Fruit fly (Drosophila melanogaster) whole organism, prepupa: ENCODE measurements around the gene Pgant5.

Experiments used
- Blimp-1 ChIP-seq: fragments of 200-800 bp; sonication (Bioruptor generic); optimal IDR thresholded peaks from 3 replicates; lab custom pipeline; 2017; ENCODE audit warnings: missing biosample characterization, missing genetic modification characterization, mild to moderate bottlenecking, moderate library complexity, missing genetic modification reagents
- CG10631 ChIP-seq: fragments of 200-800 bp; sonication (Bioruptor generic); optimal IDR thresholded peaks from 2 replicates; lab custom pipeline; 2016; ENCODE audit warnings: missing biosample characterization, missing genetic modification characterization
- CG10669 ChIP-seq: fragments of 200-800 bp; sonication (Bioruptor generic); optimal IDR thresholded peaks from 3 replicates; lab custom pipeline; 2018; ENCODE audit warnings: missing biosample characterization, mild to moderate bottlenecking, missing genetic modification characterization, moderate library complexity
- CG11294 ChIP-seq: fragments of 200-800 bp; sonication (Bioruptor generic); IDR thresholded peaks from 2 replicates; pipeline ENCODE4 v1.3.6; 2022; ENCODE audit warnings: missing biosample characterization, missing genetic modification characterization
- CG11762 ChIP-seq: fragments of 200-800 bp; sonication (Bioruptor generic); optimal IDR thresholded peaks from 3 replicates; lab custom pipeline; 2016; ENCODE audit warnings: missing biosample characterization, missing genetic modification characterization; ENCODE audit not compliant: insufficient read depth
- CG11902 ChIP-seq: fragments of 200-800 bp; sonication (Bioruptor generic); optimal IDR thresholded peaks from 3 replicates; lab custom pipeline; 2016; ENCODE audit warnings: missing biosample characterization, missing genetic modification characterization
- CG15336 ChIP-seq: fragments of 200-800 bp; sonication (Bioruptor generic); IDR thresholded peaks from 2 replicates; pipeline ENCODE4 v1.3.6; 2022; ENCODE audit warnings: missing biosample characterization, missing genetic modification characterization
- CG1621 ChIP-seq: fragments of 200-800 bp; sonication (Bioruptor generic); optimal IDR thresholded peaks from 3 replicates; lab custom pipeline; 2018; ENCODE audit warnings: missing biosample characterization, mild to moderate bottlenecking, missing genetic modification characterization
- CG16779 ChIP-seq: fragments of 200-800 bp; sonication (Bioruptor generic); optimal IDR thresholded peaks from 3 replicates; lab custom pipeline; 2017; ENCODE audit warnings: missing biosample characterization, mild to moderate bottlenecking, missing genetic modification characterization
- CG3032 ChIP-seq: fragments of 200-800 bp; optimal IDR thresholded peaks from 2 replicates; lab custom pipeline; 2019; ENCODE audit warnings: missing biosample characterization, mild to moderate bottlenecking, missing genetic modification characterization, moderate library complexity
- CG31627 ChIP-seq: fragments of 200-800 bp; sonication (Bioruptor generic); optimal IDR thresholded peaks from 3 replicates; lab custom pipeline; 2016; ENCODE audit warnings: missing biosample characterization, missing genetic modification characterization
- CG34406 ChIP-seq: fragments of 200-800 bp; sonication (Bioruptor generic); optimal IDR thresholded peaks from 3 replicates; lab custom pipeline; 2016; ENCODE audit warnings: missing biosample characterization, missing genetic modification characterization
- CG3919 ChIP-seq: fragments of 200-800 bp; sonication (Bioruptor generic); optimal IDR thresholded peaks from 3 replicates; lab custom pipeline; 2016; ENCODE audit warnings: missing biosample characterization, missing genetic modification characterization
- CG4318 ChIP-seq: fragments of 200-800 bp; sonication (Bioruptor generic); optimal IDR thresholded peaks from 3 replicates; lab custom pipeline; 2017; ENCODE audit warnings: missing biosample characterization, mild to moderate bottlenecking, missing genetic modification characterization
- CG6163 ChIP-seq: fragments of 200-800 bp; sonication (Bioruptor generic); IDR thresholded peaks from 3 replicates; pipeline ENCODE4 v1.3.6; 2022; ENCODE audit warnings: missing biosample characterization, missing genetic modification characterization
- CG6276 ChIP-seq: fragments of 200-800 bp; sonication (Bioruptor generic); optimal IDR thresholded peaks from 2 replicates; lab custom pipeline; 2017; ENCODE audit warnings: missing biosample characterization, mild to moderate bottlenecking, missing genetic modification characterization
- CG6792 ChIP-seq: fragments of 200-800 bp; sonication (Bioruptor generic); optimal IDR thresholded peaks from 3 replicates; lab custom pipeline; 2016; ENCODE audit warnings: missing biosample characterization, missing genetic modification characterization
- CG6854 ChIP-seq: fragments of 200-800 bp; sonication (Bioruptor generic); optimal IDR thresholded peaks from 2 replicates; lab custom pipeline; 2017; ENCODE audit warnings: missing biosample characterization, mild to moderate bottlenecking, missing genetic modification characterization
- CG8319 ChIP-seq: fragments of 200-800 bp; sonication (Bioruptor generic); optimal IDR thresholded peaks from 3 replicates; lab custom pipeline; 2016; ENCODE audit warnings: missing biosample characterization, missing genetic modification characterization
- CG8632 ChIP-seq: fragments of 200-800 bp; sonication (Bioruptor generic); optimal IDR thresholded peaks from 3 replicates; lab custom pipeline; 2016; ENCODE audit warnings: missing biosample characterization, missing genetic modification characterization
- CG9139 ChIP-seq: fragments of 200-800 bp; sonication (Bioruptor generic); optimal IDR thresholded peaks from 3 replicates; lab custom pipeline; 2017; ENCODE audit warnings: missing biosample characterization, mild to moderate bottlenecking, missing genetic modification characterization
- Eip75B ChIP-seq: fragments of 200-800 bp; sonication (Bioruptor generic); optimal IDR thresholded peaks from 3 replicates; lab custom pipeline; 2016; ENCODE audit warnings: missing biosample characterization, missing genetic modification characterization
- Eip78C ChIP-seq: fragments of 200-800 bp; sonication (Bioruptor generic); peaks from one replicate; lab custom pipeline; 2016; ENCODE audit warnings: missing biosample characterization, missing genetic modification characterization
- Eip93F ChIP-seq: fragments of 200-800 bp; sonication (Bioruptor generic); optimal IDR thresholded peaks from 2 replicates; lab custom pipeline; 2016; ENCODE audit warnings: missing biosample characterization, mild to moderate bottlenecking, missing genetic modification characterization
- Ets96B ChIP-seq: fragments of 200-800 bp; optimal IDR thresholded peaks from 2 replicates; lab custom pipeline; 2019; ENCODE audit warnings: missing biosample characterization, mild to moderate bottlenecking, missing genetic modification characterization, moderate library complexity
- Gug ChIP-seq: fragments of 200-800 bp; sonication (Bioruptor generic); IDR thresholded peaks from 2 replicates; pipeline ENCODE4 v1.3.6; 2022; ENCODE audit warnings: missing biosample characterization, missing genetic modification characterization
- Hr38 ChIP-seq: sonication (Bioruptor generic); optimal IDR thresholded peaks from 2 replicates; lab custom pipeline; 2016; ENCODE audit warnings: missing biosample characterization, missing genetic modification characterization
- Hr4 ChIP-seq: fragments of 200-800 bp; sonication (Bioruptor generic); optimal IDR thresholded peaks from 3 replicates; lab custom pipeline; 2016; ENCODE audit warnings: missing biosample characterization, missing genetic modification characterization
- Lpt ChIP-seq: fragments of 200-800 bp; sonication (Bioruptor generic); optimal IDR thresholded peaks from 3 replicates; lab custom pipeline; 2016; ENCODE audit warnings: missing biosample characterization, missing genetic modification characterization
- Met ChIP-seq: fragments of 200-800 bp; sonication (Bioruptor generic); optimal IDR thresholded peaks from 3 replicates; lab custom pipeline; 2016; ENCODE audit warnings: missing biosample characterization, missing genetic modification characterization
- OdsH ChIP-seq: fragments of 200-800 bp; sonication (Bioruptor generic); optimal IDR thresholded peaks from 3 replicates; lab custom pipeline; 2016; ENCODE audit warnings: missing biosample characterization, missing genetic modification characterization
- Smox ChIP-seq: fragments of 200-800 bp; sonication (Bioruptor generic); optimal IDR thresholded peaks from 3 replicates; lab custom pipeline; 2016; ENCODE audit warnings: missing biosample characterization, missing genetic modification characterization
- Sox102F ChIP-seq: fragments of 200-800 bp; sonication (Bioruptor generic); optimal IDR thresholded peaks from 2 replicates; lab custom pipeline; 2016; ENCODE audit warnings: missing biosample characterization, mild to moderate bottlenecking, missing genetic modification characterization
- Sox14 ChIP-seq: fragments of 200-800 bp; sonication (Bioruptor generic); optimal IDR thresholded peaks from 3 replicates; lab custom pipeline; 2016; ENCODE audit warnings: missing biosample characterization, missing genetic modification characterization
- Sox15 ChIP-seq: fragments of 200-800 bp; sonication (Bioruptor generic); optimal IDR thresholded peaks from 3 replicates; lab custom pipeline; 2016; ENCODE audit warnings: missing biosample characterization, missing genetic modification characterization
- achi ChIP-seq: fragments of 200-800 bp; sonication (Bioruptor generic); optimal IDR thresholded peaks from 3 replicates; lab custom pipeline; 2016; ENCODE audit warnings: missing biosample characterization, missing genetic modification characterization
- acj6 ChIP-seq: fragments of 200-800 bp; sonication (Bioruptor generic); optimal IDR thresholded peaks from 3 replicates; lab custom pipeline; 2016; ENCODE audit warnings: missing biosample characterization, missing genetic modification characterization
- dac ChIP-seq: fragments of 200-800 bp; sonication (Bioruptor generic); optimal IDR thresholded peaks from 2 replicates; lab custom pipeline; 2017; ENCODE audit warnings: missing biosample characterization, mild to moderate bottlenecking, missing genetic modification characterization
- dsx ChIP-seq: fragments of 200-800 bp; optimal IDR thresholded peaks from 3 replicates; lab custom pipeline; 2019; ENCODE audit warnings: missing biosample characterization, mild to moderate bottlenecking, missing genetic modification characterization, moderate library complexity; ENCODE audit not compliant: poor library complexity, severe bottlenecking
- eg ChIP-seq: fragments of 200-800 bp; sonication (Bioruptor generic); IDR thresholded peaks from 3 replicates; pipeline ENCODE4 v1.3.6; 2022; ENCODE audit warnings: missing biosample characterization, missing genetic modification characterization
- esn ChIP-seq: fragments of 200-800 bp; sonication (Bioruptor generic); optimal IDR thresholded peaks from 2 replicates; lab custom pipeline; 2016; ENCODE audit warnings: missing biosample characterization, mild to moderate bottlenecking, missing genetic modification characterization, moderate library complexity
- fd59A ChIP-seq: fragments of 200-800 bp; sonication (Bioruptor generic); optimal IDR thresholded peaks from 2 replicates; lab custom pipeline; 2017; ENCODE audit warnings: missing biosample characterization, mild to moderate bottlenecking, missing genetic modification characterization, missing genetic modification reagents
- fkh ChIP-seq: fragments of 200-800 bp; sonication (Bioruptor generic); optimal IDR thresholded peaks from 3 replicates; lab custom pipeline; 2017; ENCODE audit warnings: missing biosample characterization, mild to moderate bottlenecking, missing genetic modification characterization, moderate library complexity
- lz ChIP-seq: fragments of 200-800 bp; sonication (Bioruptor generic); optimal IDR thresholded peaks from 3 replicates; lab custom pipeline; 2016; ENCODE audit warnings: missing biosample characterization, missing genetic modification characterization
- net ChIP-seq: fragments of 200-800 bp; sonication (Bioruptor generic); optimal IDR thresholded peaks from 3 replicates; lab custom pipeline; 2016; ENCODE audit warnings: missing biosample characterization, missing genetic modification characterization
- pdm3 ChIP-seq: fragments of 200-800 bp; sonication (Bioruptor generic); optimal IDR thresholded peaks from 3 replicates; lab custom pipeline; 2016; ENCODE audit warnings: missing biosample characterization, missing genetic modification characterization
- salr ChIP-seq, 2 experiments: fragments of 200-800 bp; sonication (Bioruptor generic); optimal IDR thresholded peaks; 3 replicates each; lab custom pipeline; 2016 to 2018; ENCODE audit warnings: missing biosample characterization in 2 of 2, missing genetic modification characterization in 2 of 2, mild to moderate bottlenecking in 1 of 2
- spab ChIP-seq: fragments of 200-800 bp; sonication (Bioruptor generic); optimal IDR thresholded peaks from 2 replicates; lab custom pipeline; 2017; ENCODE audit warnings: missing biosample characterization, mild to moderate bottlenecking, missing genetic modification characterization, missing genetic modification reagents
- ss ChIP-seq, 2 experiments: fragments of 200-800 bp; sonication (Bioruptor generic); optimal IDR thresholded peaks; 2 replicates in 1 of 2; 3 replicates in 1 of 2; lab custom pipeline; 2017 to 2018; ENCODE audit warnings: mild to moderate bottlenecking in 2 of 2, missing biosample characterization in 2 of 2, missing genetic modification characterization in 2 of 2, moderate library complexity in 1 of 2
- svp ChIP-seq: fragments of 200-800 bp; sonication (Bioruptor generic); peaks from one replicate; lab custom pipeline; 2016; ENCODE audit warnings: missing biosample characterization, missing genetic modification characterization
- topi ChIP-seq: fragments of 200-800 bp; sonication (Bioruptor generic); optimal IDR thresholded peaks from 3 replicates; lab custom pipeline; 2016; ENCODE audit warnings: missing biosample characterization, missing genetic modification characterization

The Pgant5 gene

dm6 chr2L:5086905-5087522 lies 6.4 kb downstream of the Pgant5 start:
- TF ChIP-seq Eip93F, result peak; percentile 49
- TF ChIP-seq svp, result peak; percentile 91
- TF ChIP-seq dsx, result peak; percentile 81
- peak; percentile 74 for TF ChIP-seq Blimp-1
- TF ChIP-seq fkh, result peak; percentile 69
- peak; percentile 82 for TF ChIP-seq fd59A
- peak; percentile 88 for TF ChIP-seq CG34406 (GFP tag; lab: Kevin White, UChicago)
- peak; percentile 81 for TF ChIP-seq CG4318 (GFP tag; lab: Kevin White, UChicago)
- TF ChIP-seq CG9139 (GFP tag; lab: Kevin White, UChicago), result peak; percentile 78
- TF ChIP-seq CG11762, result peak; percentile 83
- peak; percentile 86 for TF ChIP-seq Lpt (GFP tag; lab: Kevin White, UChicago)
- peak; percentile 90 for TF ChIP-seq net
- peak; percentile 89 for TF ChIP-seq CG3919 (GFP tag; lab: Kevin White, UChicago)
- TF ChIP-seq CG10669 (GFP tag; lab: Kevin White, UChicago), result peak; percentile 88
- peak; percentile 75 for TF ChIP-seq CG11902 (GFP tag; lab: Kevin White, UChicago)
- peak; percentile 81 for TF ChIP-seq CG6163 (GFP tag; lab: Robert Waterston, UW)
- TF ChIP-seq CG10631 (GFP tag; lab: Kevin White, UChicago), result peak; percentile 85
- peak; percentile 76 for TF ChIP-seq eg (GFP tag; lab: Robert Waterston, UW)
- peak; percentile 91 for TF ChIP-seq CG6792 (GFP tag; lab: Kevin White, UChicago)
- TF ChIP-seq CG8319 (GFP tag; lab: Kevin White, UChicago), result peak; percentile 86
- peak; percentile 86 for TF ChIP-seq Met (GFP tag; lab: Kevin White, UChicago)
- TF ChIP-seq spab (GFP tag; lab: Kevin White, UChicago), result peak; percentile 84
- TF ChIP-seq Gug, result peak; percentile 69
- peak; percentile 57; the same call in 1 of the 2 replicates for TF ChIP-seq CG11294 (GFP tag; lab: Robert Waterston, UW)
- TF ChIP-seq lz (GFP tag; lab: Kevin White, UChicago), result peak; percentile 86
- TF ChIP-seq esn (GFP tag; lab: Kevin White, UChicago), result peak; percentile 91
- TF ChIP-seq salr (GFP tag; optimal IDR thresholded peaks at IDR 0.05; lab: Kevin White, UChicago), result peak; percentile 71 to 88
- TF ChIP-seq dac, result peak; percentile 74
- peak; percentile 91 for TF ChIP-seq Hr4 (GFP tag; lab: Kevin White, UChicago)
- peak; percentile 84 for TF ChIP-seq CG31627 (GFP tag; lab: Kevin White, UChicago)
- TF ChIP-seq CG1621, result peak; percentile 81
- TF ChIP-seq Hr38 (GFP tag; lab: Kevin White, UChicago), result peak; percentile 15
- TF ChIP-seq Eip78C (GFP tag; lab: Kevin White, UChicago), result peak; percentile 98
- TF ChIP-seq topi, result peak; percentile 88
- TF ChIP-seq acj6 (GFP tag; lab: Kevin White, UChicago), result peak; percentile 90
- TF ChIP-seq CG16779, result peak; percentile 79
- TF ChIP-seq Ets96B (tag; lab: Kevin White, UChicago), result peak; percentile 83
- TF ChIP-seq CG6276 (GFP tag; lab: Kevin White, UChicago), result peak; percentile 86
- peak; percentile 92 for TF ChIP-seq pdm3 (GFP tag; lab: Kevin White, UChicago)
- TF ChIP-seq CG6854 (GFP tag; lab: Kevin White, UChicago), result peak; percentile 84
- TF ChIP-seq Sox102F (GFP tag; lab: Kevin White, UChicago), result peak; percentile 89
- peak; percentile 80 for TF ChIP-seq CG3032 (tag; lab: Kevin White, UChicago)
- peak; percentile 90 for TF ChIP-seq Eip75B (GFP tag; lab: Kevin White, UChicago)
- peak; percentile 88 for TF ChIP-seq OdsH (GFP tag; lab: Kevin White, UChicago)
- TF ChIP-seq ss (GFP tag; optimal IDR thresholded peaks at IDR 0.05; lab: Kevin White, UChicago), result peak; percentile 82 to 91
- peak; percentile 86 for TF ChIP-seq Smox
- peak; percentile 86 for TF ChIP-seq Sox14
- TF ChIP-seq achi (GFP tag; lab: Kevin White, UChicago), result peak; percentile 88
- peak; percentile 75 for TF ChIP-seq Sox15
- TF ChIP-seq CG15336, result peak; percentile 82
- peak; percentile 89 for TF ChIP-seq CG8632 (GFP tag; lab: Kevin White, UChicago)
